Worm (Caenorhabditis elegans): ENCODE results near the gene Y110A2AL.6.

Gene Y110A2AL.6

DNA sequence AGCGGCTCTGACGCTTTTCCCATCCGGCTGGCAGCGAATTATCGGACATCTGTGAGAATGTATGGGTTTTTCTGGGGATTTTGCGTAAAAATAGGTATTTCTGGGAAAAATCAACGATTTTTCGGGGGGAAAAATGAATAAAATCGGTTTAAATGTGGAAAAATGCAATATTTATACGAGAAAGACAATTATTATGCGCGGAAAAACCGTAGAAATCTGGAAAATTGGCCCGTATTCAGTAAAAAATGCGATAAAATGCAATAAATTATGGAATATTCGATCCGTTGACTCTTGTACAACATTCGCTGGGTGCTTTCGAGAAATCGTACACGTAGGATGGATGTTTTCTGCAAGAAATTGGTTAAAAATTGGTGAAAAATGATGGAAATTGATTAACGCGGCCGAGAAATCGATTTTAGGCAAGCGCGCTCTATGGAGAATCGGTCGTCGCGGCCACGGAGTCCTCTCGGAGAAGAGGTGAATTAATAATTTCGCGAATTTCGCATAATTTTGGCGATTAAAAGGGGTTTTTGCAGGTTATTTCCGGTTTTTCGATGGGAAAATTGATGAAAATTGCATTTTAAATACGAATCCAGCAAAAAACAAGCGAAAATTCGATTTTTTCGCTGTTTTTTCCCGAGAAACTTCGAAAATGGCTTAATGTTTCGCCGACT is 47.7 kb upstream of the Y110A2AL.6 start, which contains the start of gene pinn-1 (continued):
- TF ChIP-seq elt-2 (tag; optimal IDR thresholded peaks at IDR 0.05) (peak; percentile 86), fos-1 (tag; optimal IDR thresholded peaks at IDR 0.05) (peak; percentile 50), unc-30 (tag; optimal IDR thresholded peaks at IDR 0.05) (no peak), hlh-4 (tag; optimal IDR thresholded peaks at IDR 0.05) (no peak), dsc-1 (tag; optimal IDR thresholded peaks at IDR 0.05) (peak; percentile 97), rnt-1 (tag; optimal IDR thresholded peaks at IDR 0.05) (peak; percentile 100), ceh-8 (GFP tag; optimal IDR thresholded peaks at IDR 0.05) (peak; percentile 85), sptf-1 (tag; optimal IDR thresholded peaks at IDR 0.05) (no peak), efl-3 (GFP tag; optimal IDR thresholded peaks at IDR 0.05) (peak; percentile 89), fkh-4 (tag; optimal IDR thresholded peaks at IDR 0.05; ENCODE audit: borderline replicate concordance) (peak; percentile 99), lin-35 (GFP tag; optimal IDR thresholded peaks at IDR 0.05) (peak; percentile 85 to 87), nhr-20 (tag; optimal IDR thresholded peaks at IDR 0.05) (peak; percentile 92), isw-1 (GFP tag; IDR thresholded peaks at IDR 0.05) (peak; percentile 88), alr-1 (tag; optimal IDR thresholded peaks at IDR 0.05; ENCODE audit: borderline replicate concordance) (no peak), nhr-76 (tag; optimal IDR thresholded peaks at IDR 0.05) (no peak), nhr-85 (tag) (peak; percentile 97), lir-3 (tag; optimal IDR thresholded peaks at IDR 0.05; ENCODE audit: poor library complexity) (peak; percentile 97), mef-2 (tag; optimal IDR thresholded peaks at IDR 0.05) (peak; percentile 53), snpc-4 (tag; optimal IDR thresholded peaks at IDR 0.05) (peak; percentile 75), lin-13 (GFP tag; optimal IDR thresholded peaks at IDR 0.05) (peak; percentile 91), lin-39 (tag; optimal IDR thresholded peaks at IDR 0.05) (peak; percentile 81), nhr-237 (tag; optimal IDR thresholded peaks at IDR 0.05) (peak; percentile 53), ztf-4 (tag; optimal IDR thresholded peaks at IDR 0.05) (peak; percentile 56), dpl-1 (GFP tag; optimal IDR thresholded peaks at IDR 0.05) (peak; percentile 78 to 84 (median 83)), egl-27 (tag; optimal IDR thresholded peaks at IDR 0.05) (no peak), nhr-28 (tag; optimal IDR thresholded peaks at IDR 0.05) (no peak), ceh-88 (GFP tag; IDR thresholded peaks at IDR 0.05) (peak; percentile 79), unc-98 (GFP tag; IDR thresholded peaks at IDR 0.05) (peak; percentile 94), nhr-11 (tag; optimal IDR thresholded peaks at IDR 0.05) (peak; percentile 11), C16A3.4 (tag; optimal IDR thresholded peaks at IDR 0.05) (peak; percentile 90), fkh-10 (GFP tag; optimal IDR thresholded peaks at IDR 0.05) (peak; percentile 75), ets-5 (GFP tag; IDR thresholded peaks at IDR 0.05) (no peak), xbp-1 (tag; optimal IDR thresholded peaks at IDR 0.05) (peak; percentile 92), irx-1 (tag; optimal IDR thresholded peaks at IDR 0.05) (peak; percentile 98), snu-23 (GFP tag; optimal IDR thresholded peaks at IDR 0.05) (peak; percentile 94), ces-1 (GFP tag; optimal IDR thresholded peaks at IDR 0.05) (no peak), sup-37 (GFP tag; optimal IDR thresholded peaks at IDR 0.05) (peak; percentile 83), unc-130 (tag; optimal IDR thresholded peaks at IDR 0.05) (peak; percentile 94), lin-14 (GFP tag; optimal IDR thresholded peaks at IDR 0.05) (peak; percentile 92), pax-3 (tag; optimal IDR thresholded peaks at IDR 0.05) (peak; percentile 97), pqm-1 (tag; optimal IDR thresholded peaks at IDR 0.05) (peak; percentile 49), nhr-71 (tag; optimal IDR thresholded peaks at IDR 0.05) (peak; percentile 96), hlh-17 (GFP tag; optimal IDR thresholded peaks at IDR 0.05; ENCODE audit: borderline replicate concordance) (peak; percentile 96)
